Fruit fly (Drosophila melanogaster): Measurements from ENCODE around the gene Prx3.
A peak's percentile ranks its signal among the peaks of the same experiment; 100 is the strongest.

Prx3 gene

dm6 chr3R:17530400-17530799 is 15.9 kb downstream of the Prx3 start:
- TF ChIP-seq Eip75B (GFP tag; optimal IDR thresholded peaks at IDR 0.05) (no peak), CG1621 (tag; optimal IDR thresholded peaks at IDR 0.05) (no peak), lz (GFP tag; optimal IDR thresholded peaks at IDR 0.05) (no peak), Sox15 (GFP tag; optimal IDR thresholded peaks at IDR 0.05) (no peak), svp (GFP tag) (peak; percentile 12)

dm6 chr3R:17526059-17526592 is 20.2 kb downstream of the Prx3 start:
- TF ChIP-seq CG6163 (GFP tag; IDR thresholded peaks at IDR 0.05) (0 out of 3 replicates have a peak, but pooled peaks have one; percentile 15), Eip78C (GFP tag) (peak; percentile 43), Ets21C (GFP tag; optimal IDR thresholded peaks at IDR 0.05) (no peak), Eip93F (GFP tag; optimal IDR thresholded peaks at IDR 0.05) (no peak), svp (GFP tag) (peak; percentile 41)

- TF ChIP-seq vri (GFP tag; optimal IDR thresholded peaks at IDR 0.05) (no peak), Smox (GFP tag; optimal IDR thresholded peaks at IDR 0.05) (no peak), CG6854 (GFP tag; optimal IDR thresholded peaks at IDR 0.05) (no peak), dsx (GFP tag; optimal IDR thresholded peaks at IDR 0.05; ENCODE audit: poor library complexity, severe bottlenecking) (no peak), CG9139 (GFP tag; optimal IDR thresholded peaks at IDR 0.05) (no peak), ss (GFP tag; optimal IDR thresholded peaks at IDR 0.05) (no peak), CG8319 (GFP tag; optimal IDR thresholded peaks at IDR 0.05) (no peak), fd59A (GFP tag; optimal IDR thresholded peaks at IDR 0.05) (no peak), CG6808 (GFP tag; optimal IDR thresholded peaks at IDR 0.05) (no peak), Eip93F (GFP tag; optimal IDR thresholded peaks at IDR 0.05) (no peak), dac (GFP tag; optimal IDR thresholded peaks at IDR 0.05) (no peak), cyc (GFP tag; optimal IDR thresholded peaks at IDR 0.05) (no peak), esn (GFP tag; optimal IDR thresholded peaks at IDR 0.05) (no peak), achi (GFP tag; optimal IDR thresholded peaks at IDR 0.05) (no peak), Ets21C (GFP tag; optimal IDR thresholded peaks at IDR 0.05) (no peak), CG32006 (GFP tag; optimal IDR thresholded peaks at IDR 0.05) (no peak)
Observed at dm6 chr3R:17506833-17507232, 39.5 kb downstream of the Prx3 start.

dm6 chr3R:17505599-17505998 is 40.7 kb downstream of the Prx3 start, which contains the start of gene Dscam3:
Dscam3 (minus strand) TSS chr3R:17505667.
- TF ChIP-seq Ets96B (tag; optimal IDR thresholded peaks at IDR 0.05) (no peak), CG6163 (GFP tag; IDR thresholded peaks at IDR 0.05) (no peak), CG7368 (GFP tag; optimal IDR thresholded peaks at IDR 0.05) (peak; percentile 51), Eip93F (GFP tag; optimal IDR thresholded peaks at IDR 0.05) (no peak), CG31627 (GFP tag; optimal IDR thresholded peaks at IDR 0.05) (no peak)

- TF ChIP-seq CG7368 (GFP tag; optimal IDR thresholded peaks at IDR 0.05) (no peak), ss (GFP tag; optimal IDR thresholded peaks at IDR 0.05) (peak in 1 of 2 experiments; percentile 26), spab (GFP tag; optimal IDR thresholded peaks at IDR 0.05) (no peak), svp (GFP tag) (peak; percentile 59), vri (GFP tag; optimal IDR thresholded peaks at IDR 0.05) (no peak), CG10669 (GFP tag; optimal IDR thresholded peaks at IDR 0.05) (no peak), dac (GFP tag; optimal IDR thresholded peaks at IDR 0.05) (no peak), Eip78C (GFP tag) (peak; percentile 68), Hr38 (GFP tag; optimal IDR thresholded peaks at IDR 0.05) (no peak), Hr4 (GFP tag; optimal IDR thresholded peaks at IDR 0.05) (no peak), Eip75B (GFP tag; optimal IDR thresholded peaks at IDR 0.05) (peak; percentile 1), CG6163 (GFP tag; IDR thresholded peaks at IDR 0.05) (0 out of 3 replicates have a peak, but pooled peaks have one; percentile 17), CG34406 (GFP tag; optimal IDR thresholded peaks at IDR 0.05) (no peak), Lpt (GFP tag; optimal IDR thresholded peaks at IDR 0.05) (no peak), CG1621 (tag; optimal IDR thresholded peaks at IDR 0.05) (no peak), CG10631 (GFP tag; optimal IDR thresholded peaks at IDR 0.05) (no peak), fd59A (GFP tag; optimal IDR thresholded peaks at IDR 0.05) (no peak), Met (GFP tag; optimal IDR thresholded peaks at IDR 0.05) (peak; percentile 8), CG3032 (tag; optimal IDR thresholded peaks at IDR 0.05) (peak; percentile 6), Smox (GFP tag; optimal IDR thresholded peaks at IDR 0.05) (peak; percentile 2), CG32006 (GFP tag; optimal IDR thresholded peaks at IDR 0.05) (no peak), esn (GFP tag; optimal IDR thresholded peaks at IDR 0.05) (peak; percentile 9)
Observed at dm6 chr3R:17502862-17503261, 43.5 kb downstream of the Prx3 start.

Measured in whole organism, prepupa.